Worm (Caenorhabditis elegans) whole organism, L3 larva: Measurements from ENCODE around the gene wrt-1.

Experiments used
- ZK546.5 ChIP-seq: sonication (generic microtip); optimal IDR thresholded peaks from 2 replicates; lab custom pipeline; 2017; ENCODE audit warnings: missing biosample characterization, missing genetic modification characterization
- ama-1 ChIP-seq: fragments of 150-350 bp; optimal IDR thresholded peaks from 2 replicates; lab custom pipeline; 2018
- ceh-16 ChIP-seq: sonication (generic microtip); optimal IDR thresholded peaks from 2 replicates; lab custom pipeline; 2017; ENCODE audit warnings: missing biosample characterization, missing genetic modification characterization
- ceh-28 ChIP-seq: fragments of 150-350 bp; optimal IDR thresholded peaks from 2 replicates; lab custom pipeline; 2014; ENCODE audit warnings: missing biosample characterization, missing genetic modification reagents, missing genetic modification characterization
- ceh-82 ChIP-seq: fragments of 150-350 bp; optimal IDR thresholded peaks from 2 replicates; lab custom pipeline; 2014; ENCODE audit warnings: missing biosample characterization, missing genetic modification characterization
- daf-12 ChIP-seq: fragments of 150-350 bp; optimal IDR thresholded peaks from 2 replicates; lab custom pipeline; 2014; ENCODE audit warnings: missing biosample characterization, missing genetic modification reagents, missing genetic modification characterization
- egl-27 ChIP-seq: sonication (generic microtip); optimal IDR thresholded peaks from 4 replicates; lab custom pipeline; 2017; ENCODE audit warnings: missing biosample characterization, missing genetic modification reagents, missing genetic modification characterization
- elt-1 ChIP-seq: fragments of 150-350 bp; optimal IDR thresholded peaks from 2 replicates; lab custom pipeline; 2014; ENCODE audit warnings: missing biosample characterization, missing genetic modification characterization
- elt-2 ChIP-seq: sonication (generic microtip); optimal IDR thresholded peaks from 2 replicates; lab custom pipeline; 2016; ENCODE audit warnings: missing genetic modification reagents, mild to moderate bottlenecking, missing genetic modification characterization, missing compliant biosample characterization
- elt-3 ChIP-seq, 3 experiments: fragments of 150-350 bp in 1 of 3; sonication (generic microtip) in 2 of 3; optimal IDR thresholded peaks; 2 replicates in 2 of 3; 4 replicates in 1 of 3; lab custom pipeline; 2014 to 2017; ENCODE audit warnings: missing biosample characterization in 3 of 3, missing genetic modification characterization in 3 of 3
- eor-1 ChIP-seq, 2 experiments: fragments of 150-350 bp; optimal IDR thresholded peaks; 2 replicates each; lab custom pipeline; 2014 to 2018; ENCODE audit warnings: missing biosample characterization in 2 of 2, missing genetic modification characterization in 2 of 2
- fkh-2 ChIP-seq: fragments of 150-350 bp; optimal IDR thresholded peaks from 2 replicates; lab custom pipeline; 2014; ENCODE audit warnings: missing biosample characterization, missing genetic modification reagents, missing genetic modification characterization
- fos-1 ChIP-seq: fragments of 150-350 bp; optimal IDR thresholded peaks from 2 replicates; lab custom pipeline; 2014; ENCODE audit warnings: missing biosample characterization, missing genetic modification characterization
- hmg-11 ChIP-seq: sonication (generic microtip); optimal IDR thresholded peaks from 2 replicates; lab custom pipeline; 2016; ENCODE audit warnings: missing genetic modification characterization, missing compliant biosample characterization
- lin-15B ChIP-seq: fragments of 150-350 bp; optimal IDR thresholded peaks from 2 replicates; lab custom pipeline; 2014; ENCODE audit warnings: missing biosample characterization, missing genetic modification characterization
- lin-39 ChIP-seq: fragments of 150-350 bp; optimal IDR thresholded peaks from 2 replicates; lab custom pipeline; 2018; ENCODE audit warnings: missing biosample characterization, missing genetic modification reagents, missing genetic modification characterization
- mml-1 ChIP-seq: fragments of 150-350 bp; sonication (generic microtip); optimal IDR thresholded peaks from 3 replicates; lab custom pipeline; 2014; ENCODE audit warnings: missing biosample characterization, missing genetic modification characterization
- nfya-1 ChIP-seq: sonication (generic microtip); optimal IDR thresholded peaks from 2 replicates; lab custom pipeline; 2017; ENCODE audit warnings: missing genetic modification characterization, mild to moderate bottlenecking, missing compliant biosample characterization, antibody characterized with exemption, moderate library complexity; ENCODE audit not compliant: insufficient read depth
- nhr-11 ChIP-seq: fragments of 150-350 bp; optimal IDR thresholded peaks from 2 replicates; lab custom pipeline; 2014; ENCODE audit warnings: missing biosample characterization, missing genetic modification characterization
- nhr-23 ChIP-seq: fragments of 150-350 bp; optimal IDR thresholded peaks from 2 replicates; lab custom pipeline; 2014; ENCODE audit warnings: missing biosample characterization, missing genetic modification reagents, missing genetic modification characterization
- nhr-25 ChIP-seq: sonication (generic microtip); optimal IDR thresholded peaks from 2 replicates; lab custom pipeline; 2017; ENCODE audit warnings: missing biosample characterization, missing genetic modification characterization
- nhr-43 ChIP-seq: sonication (generic microtip); optimal IDR thresholded peaks from 2 replicates; lab custom pipeline; 2016; ENCODE audit warnings: mild to moderate bottlenecking, missing genetic modification characterization, missing compliant biosample characterization; ENCODE audit not compliant: poor library complexity, severe bottlenecking
- nhr-76 ChIP-seq: fragments of 150-350 bp; sonication (generic microtip); optimal IDR thresholded peaks from 5 replicates; lab custom pipeline; 2014; ENCODE audit warnings: missing biosample characterization, missing genetic modification characterization
- nhr-77 ChIP-seq: fragments of 150-350 bp; optimal IDR thresholded peaks from 2 replicates; lab custom pipeline; 2014; ENCODE audit warnings: missing biosample characterization, missing genetic modification characterization
- pha-4 ChIP-seq: fragments of 150-350 bp; optimal IDR thresholded peaks from 2 replicates; lab custom pipeline; 2014; ENCODE audit warnings: missing biosample characterization, missing genetic modification reagents, missing genetic modification characterization
- pqm-1 ChIP-seq: fragments of 150-350 bp; optimal IDR thresholded peaks from 2 replicates; lab custom pipeline; 2017; ENCODE audit warnings: missing biosample characterization, missing genetic modification characterization, inconsistent platforms
- snpc-4 ChIP-seq: fragments of 150-350 bp; optimal IDR thresholded peaks from 2 replicates; lab custom pipeline; 2014; ENCODE audit warnings: missing biosample characterization, missing genetic modification characterization
- ztf-4 ChIP-seq: fragments of 150-350 bp; optimal IDR thresholded peaks from 2 replicates; lab custom pipeline; 2014; ENCODE audit warnings: missing biosample characterization, missing genetic modification characterization

The wrt-1 gene

ce11 chrII:7531478-7531877 is 682 bp downstream of the wrt-1 start:
- no peak for TF ChIP-seq daf-12 (tag; lab: Kevin White, UChicago)
- no peak for TF ChIP-seq mml-1 (tag; lab: Kevin White, UChicago)
- TF ChIP-seq elt-3 (tag; optimal IDR thresholded peaks at IDR 0.05; lab: Kevin White, UChicago): peak in 1 of 3 experiments; percentile 63
- TF ChIP-seq lin-15B (tag; lab: Kevin White, UChicago): no peak
- TF ChIP-seq nhr-23 (tag; lab: Kevin White, UChicago): peak; percentile 52
- peak; percentile 59 for TF ChIP-seq nhr-43 (tag; lab: Kevin White, UChicago)
- no peak for TF ChIP-seq fkh-2 (tag; lab: Kevin White, UChicago)
- no peak for TF ChIP-seq nhr-11 (tag; lab: Kevin White, UChicago)
- no peak for TF ChIP-seq ceh-28
- TF ChIP-seq hmg-11: no peak
- TF ChIP-seq lin-39 (tag; lab: Kevin White, UChicago): no peak

ce11 chrII:7534369-7534768 is 3.6 kb downstream of the wrt-1 start, which contains the start of gene wrt-10:
Gene wrt-10 (minus strand): TSS chrII:7534563.
- TF ChIP-seq nhr-23 (tag; lab: Kevin White, UChicago) (peak; percentile 86), nhr-25 (tag; lab: Kevin White, UChicago) (peak; percentile 10), elt-1 (tag; lab: Kevin White, UChicago) (peak; percentile 6), ceh-82 (tag; lab: Kevin White, UChicago) (no peak), ceh-16 (tag; lab: Kevin White, UChicago) (no peak), ZK546.5 (no peak), elt-2 (tag; lab: Kevin White, UChicago) (no peak), ceh-28 (no peak), daf-12 (tag; lab: Kevin White, UChicago) (no peak), fkh-2 (tag; lab: Kevin White, UChicago) (no peak), nfya-1 (tag; lab: Kevin White, UChicago) (no peak)

- no peak for TF ChIP-seq ceh-16 (tag; lab: Kevin White, UChicago)
- TF ChIP-seq pqm-1 (tag; lab: Kevin White, UChicago): peak; percentile 7
- no peak for TF ChIP-seq nhr-77
- TF ChIP-seq egl-27 (tag; lab: Kevin White, UChicago): no peak
- no peak for TF ChIP-seq pha-4 (tag; lab: Kevin White, UChicago)
- TF ChIP-seq ama-1 (lab: Kevin White, UChicago): no peak
- TF ChIP-seq hmg-11: no peak
- no peak for TF ChIP-seq ztf-4
- no peak for TF ChIP-seq snpc-4
- TF ChIP-seq elt-2 (tag; lab: Kevin White, UChicago): peak; percentile 56
- no peak for TF ChIP-seq elt-1 (tag; lab: Kevin White, UChicago)
- no peak for TF ChIP-seq nhr-76 (tag; lab: Kevin White, UChicago)
- TF ChIP-seq nhr-25 (tag; lab: Kevin White, UChicago): no peak
- TF ChIP-seq eor-1 (tag; optimal IDR thresholded peaks at IDR 0.05; lab: Kevin White, UChicago): no peak
These were observed 4.1 kb downstream of the wrt-1 start, which contains the start of gene ZK1290.13 for ce11 chrII:7534934-7535333. Gene ZK1290.13 (plus strand): TSS chrII:7535006.

- TF ChIP-seq lin-39 (tag; lab: Kevin White, UChicago) (peak; percentile 64), nfya-1 (tag; lab: Kevin White, UChicago) (peak; percentile 79), nhr-43 (tag; lab: Kevin White, UChicago) (no peak), egl-27 (tag; lab: Kevin White, UChicago) (no peak), pha-4 (tag; lab: Kevin White, UChicago) (peak; percentile 81), nhr-25 (tag; lab: Kevin White, UChicago) (peak; percentile 22), nhr-23 (tag; lab: Kevin White, UChicago) (peak; percentile 13), fkh-2 (tag; lab: Kevin White, UChicago) (no peak), lin-15B (tag; lab: Kevin White, UChicago) (peak; percentile 68), snpc-4 (peak; percentile 66), nhr-11 (tag; lab: Kevin White, UChicago) (no peak)
These were observed 6.9 kb downstream of the wrt-1 start, which contains the start of gene nfi-1 for ce11 chrII:7537603-7538230. Gene nfi-1 (plus strand): TSS chrII:7538180.

ce11 chrII:7542952-7543351 is 12.2 kb downstream of the wrt-1 start:
- TF ChIP-seq fos-1 (tag; lab: Kevin White, UChicago) (no peak), elt-1 (tag; lab: Kevin White, UChicago) (no peak), nhr-23 (tag; lab: Kevin White, UChicago) (peak; percentile 61), daf-12 (tag; lab: Kevin White, UChicago) (no peak)
